Fruit fly (Drosophila melanogaster) whole organism, adult: Measurements from ENCODE around the gene ps.

Source experiments
- CG11617 ChIP-seq: fragments of 200-800 bp; sonication (Bioruptor generic); optimal IDR thresholded peaks from 2 replicates; lab custom pipeline; 2017; ENCODE audit warnings: mild to moderate bottlenecking, missing biosample characterization, missing genetic modification reagents, missing genetic modification characterization
- CG12768 ChIP-seq: fragments of 200-800 bp; sonication (Bioruptor generic); optimal IDR thresholded peaks from 2 replicates; lab custom pipeline; 2017; ENCODE audit warnings: missing biosample characterization, missing genetic modification characterization, mild to moderate bottlenecking, moderate library complexity, missing genetic modification reagents
- CG14711 ChIP-seq: fragments of 200-800 bp; sonication (Bioruptor generic); optimal IDR thresholded peaks from 2 replicates; lab custom pipeline; 2018; ENCODE audit warnings: missing biosample characterization, mild to moderate bottlenecking, missing genetic modification characterization, moderate library complexity
- CG1620 ChIP-seq: fragments of 200-800 bp; sonication (Bioruptor generic); optimal IDR thresholded peaks from 2 replicates; lab custom pipeline; 2016; ENCODE audit warnings: missing biosample characterization, missing genetic modification characterization
- CG33017 ChIP-seq: fragments of 200-800 bp; sonication (Bioruptor generic); optimal IDR thresholded peaks from 2 replicates; lab custom pipeline; 2018; ENCODE audit warnings: missing biosample characterization, mild to moderate bottlenecking, missing genetic modification characterization, moderate library complexity
- CG5204 ChIP-seq: fragments of 200-800 bp; sonication (Bioruptor generic); optimal IDR thresholded peaks from 2 replicates; lab custom pipeline; 2016; ENCODE audit warnings: missing biosample characterization, missing genetic modification characterization
- CG7045 ChIP-seq: fragments of 200-800 bp; sonication (Bioruptor generic); optimal IDR thresholded peaks from 2 replicates; lab custom pipeline; 2017; ENCODE audit warnings: missing biosample characterization, mild to moderate bottlenecking, missing genetic modification characterization
- CG7101 ChIP-seq: fragments of 200-800 bp; sonication (Bioruptor generic); optimal IDR thresholded peaks from 2 replicates; lab custom pipeline; 2018; ENCODE audit warnings: missing biosample characterization, mild to moderate bottlenecking, missing genetic modification characterization, moderate library complexity
- Clk ChIP-seq: fragments of 200-800 bp; sonication (Bioruptor generic); optimal IDR thresholded peaks from 2 replicates; lab custom pipeline; 2017; ENCODE audit warnings: missing biosample characterization, missing genetic modification characterization
- Crg-1 ChIP-seq: fragments of 200-800 bp; sonication (Bioruptor generic); optimal IDR thresholded peaks from 2 replicates; lab custom pipeline; 2016; ENCODE audit warnings: missing biosample characterization, missing genetic modification characterization
- Hr96 ChIP-seq: fragments of 200-800 bp; sonication (Bioruptor generic); optimal IDR thresholded peaks from 2 replicates; lab custom pipeline; 2016; ENCODE audit warnings: missing biosample characterization, missing genetic modification characterization
- Mnt ChIP-seq: fragments of 200-800 bp; sonication (Bioruptor generic); optimal IDR thresholded peaks from 2 replicates; lab custom pipeline; 2016; ENCODE audit warnings: missing biosample characterization, mild to moderate bottlenecking, missing genetic modification characterization
- bab1 ChIP-seq: fragments of 200-800 bp; sonication (Bioruptor generic); optimal IDR thresholded peaks from 3 replicates; lab custom pipeline; 2019; ENCODE audit warnings: missing biosample characterization, mild to moderate bottlenecking, missing genetic modification characterization, moderate library complexity
- cic ChIP-seq: fragments of 200-800 bp; sonication (Bioruptor generic); optimal IDR thresholded peaks from 2 replicates; lab custom pipeline; 2017; ENCODE audit warnings: missing biosample characterization, mild to moderate bottlenecking, missing genetic modification characterization, moderate library complexity
- cnc ChIP-seq, 2 experiments: fragments of >200 bp; optimal IDR thresholded peaks; 2 replicates each; lab custom pipeline; 2017
- kay ChIP-seq: fragments of 200-800 bp; sonication (Bioruptor generic); peaks from one replicate; lab custom pipeline; 2016; ENCODE audit warnings: missing biosample characterization, missing genetic modification characterization, borderline replicate concordance
- ovo ChIP-seq: fragments of 200-800 bp; sonication (Bioruptor generic); optimal IDR thresholded peaks from 2 replicates; lab custom pipeline; 2016; ENCODE audit warnings: missing biosample characterization, missing genetic modification characterization
- pad ChIP-seq: fragments of 200-800 bp; sonication (Bioruptor generic); optimal IDR thresholded peaks from 3 replicates; lab custom pipeline; 2017; ENCODE audit warnings: missing biosample characterization, missing genetic modification characterization, mild to moderate bottlenecking, moderate library complexity, missing genetic modification reagents
- tj ChIP-seq: fragments of 200-800 bp; sonication (Bioruptor generic); optimal IDR thresholded peaks from 3 replicates; lab custom pipeline; 2017; ENCODE audit warnings: missing biosample characterization, mild to moderate bottlenecking, missing genetic modification characterization, moderate library complexity
- toe ChIP-seq: fragments of 200-800 bp; sonication (Bioruptor generic); optimal IDR thresholded peaks from 2 replicates; lab custom pipeline; 2016; ENCODE audit warnings: missing biosample characterization, missing genetic modification characterization

The ps gene

DNA sequence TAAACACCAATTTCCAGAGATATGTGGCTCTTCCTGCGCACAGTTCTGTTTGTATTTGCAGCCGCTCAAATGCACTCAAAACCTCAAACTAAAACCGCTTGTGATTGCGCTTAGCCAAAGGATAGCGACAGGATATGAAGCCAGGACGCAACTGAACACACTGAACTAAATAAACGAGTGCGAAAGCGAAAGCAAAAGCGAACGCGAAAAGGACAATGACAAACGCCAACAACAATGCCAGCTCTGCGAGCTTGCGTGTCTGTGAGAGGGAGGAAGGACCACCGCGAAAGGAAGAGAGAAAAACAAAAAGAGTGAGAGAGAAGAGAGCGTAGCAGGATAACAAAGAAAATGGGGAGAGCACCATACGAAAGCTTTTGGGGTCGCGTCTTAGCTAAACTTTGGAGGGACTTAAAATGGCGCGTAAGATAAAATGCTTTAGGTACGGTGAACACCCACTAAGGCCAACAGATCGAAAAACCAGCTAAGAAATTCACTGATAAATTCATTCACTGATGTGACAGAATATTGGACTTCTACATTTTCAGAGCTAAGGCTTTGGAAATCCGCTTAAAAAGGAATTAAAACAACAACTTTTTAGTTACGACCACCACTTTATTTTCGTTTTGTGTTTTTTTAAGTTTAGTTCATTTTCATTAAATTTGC, 42.9 kb downstream of the ps start, which contains the start of gene GstZ2:
GstZ2 (minus strand) TSS at position 165 of the 663 bp plus-strand sequence.
- TF ChIP-seq Hr96 (GFP tag; lab: Kevin White, UChicago), result no peak

DNA sequence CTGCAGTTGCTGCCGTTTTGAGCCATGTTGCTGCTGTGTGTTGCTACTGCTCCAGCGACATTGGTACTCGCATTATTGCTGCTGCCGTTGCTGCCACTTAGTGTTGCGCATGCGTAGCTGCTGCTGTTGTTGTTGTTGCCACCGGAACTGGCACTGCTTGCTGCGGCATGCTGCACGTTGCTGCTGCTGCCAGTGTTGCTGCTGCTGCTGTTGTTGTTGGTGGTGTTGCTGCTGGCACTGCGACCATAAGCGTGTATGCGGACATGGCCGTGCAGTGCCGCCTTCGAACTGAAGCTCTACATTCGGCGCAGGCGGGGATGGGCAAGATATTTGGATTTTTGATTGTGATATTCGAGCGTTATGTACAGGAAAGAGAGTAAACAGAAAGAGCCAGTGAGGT, 50.4 kb downstream of the ps start:
- TF ChIP-seq CG12768 (GFP tag; lab: Kevin White, UChicago), result no peak
- TF ChIP-seq Hr96 (GFP tag; lab: Kevin White, UChicago), result no peak
- no peak for TF ChIP-seq CG33017 (tag; lab: Kevin White, UChicago)
- no peak for TF ChIP-seq Clk (GFP tag; lab: Kevin White, UChicago)
- no peak for TF ChIP-seq CG5204
- TF ChIP-seq CG14711, result no peak
- no peak for TF ChIP-seq CG7101
- TF ChIP-seq CG7045 (GFP tag; lab: Kevin White, UChicago), result no peak
- no peak for TF ChIP-seq Crg-1 (GFP tag; lab: Kevin White, UChicago)
- no peak for TF ChIP-seq CG11617 (GFP tag; lab: Kevin White, UChicago)
- TF ChIP-seq toe (GFP tag; lab: Kevin White, UChicago), result no peak
- no peak for TF ChIP-seq cnc (optimal IDR thresholded peaks at IDR 0.05; lab: Kevin White, UChicago)
- TF ChIP-seq kay (GFP tag; lab: Kevin White, UChicago), result no peak
- no peak for TF ChIP-seq bab1

DNA sequence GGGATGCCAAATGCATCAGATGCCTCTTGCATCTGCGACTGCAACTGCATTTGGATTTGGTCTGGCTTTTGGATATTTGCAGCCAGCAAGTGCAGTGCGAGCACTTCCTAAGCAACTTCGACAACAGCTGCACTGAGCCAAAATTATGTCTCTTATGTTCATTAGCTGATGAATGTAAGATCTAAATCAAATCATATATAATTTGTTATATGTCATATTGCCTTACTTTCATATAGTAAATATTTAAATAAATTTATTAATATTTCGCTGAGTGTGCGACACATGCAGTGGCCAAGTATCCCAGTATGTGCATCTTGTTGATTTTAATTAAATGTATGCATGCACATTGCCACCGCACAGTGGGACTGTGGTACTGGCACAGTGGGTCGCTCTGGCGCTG, 62.7 kb downstream of the ps start:
- TF ChIP-seq CG14711 (peak; percentile 2), Mnt (GFP tag; lab: Kevin White, UChicago) (no peak)

DNA sequence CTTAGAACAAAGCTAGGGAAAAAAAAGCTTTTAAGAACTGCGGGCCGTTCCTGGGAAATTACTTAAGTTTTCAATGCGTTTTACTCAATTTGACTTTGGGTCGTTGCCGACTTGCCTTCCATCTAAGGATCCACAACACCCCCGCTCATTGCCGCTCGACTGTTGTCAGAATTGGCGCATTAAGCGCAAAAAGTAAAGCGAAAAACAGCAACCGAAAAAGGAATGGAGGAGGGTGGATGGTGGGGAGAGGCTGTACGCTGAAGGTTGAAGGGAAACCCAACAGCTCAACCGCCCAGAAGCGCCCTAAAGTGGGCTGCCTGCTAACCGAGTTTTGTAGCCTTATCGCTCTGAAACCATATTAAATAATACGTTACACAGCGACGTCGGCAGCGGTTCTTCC, 69.8 kb downstream of the ps start:
- TF ChIP-seq Mnt (GFP tag; lab: Kevin White, UChicago) (no peak), CG14711 (no peak), CG5204 (no peak), CG1620 (no peak), toe (GFP tag; lab: Kevin White, UChicago) (no peak), bab1 (no peak), tj (GFP tag; lab: Kevin White, UChicago) (no peak), CG12768 (GFP tag; lab: Kevin White, UChicago) (no peak), cic (no peak), CG33017 (tag; lab: Kevin White, UChicago) (no peak), CG7045 (GFP tag; lab: Kevin White, UChicago) (no peak), CG7101 (no peak), ovo (no peak), pad (GFP tag; lab: Kevin White, UChicago) (no peak), CG11617 (GFP tag; lab: Kevin White, UChicago) (no peak), kay (GFP tag; lab: Kevin White, UChicago) (no peak)

dm6 chr3R:9487961-9488360, 70.2 kb downstream of the ps start:
- TF ChIP-seq Clk (GFP tag; lab: Kevin White, UChicago) (no peak), CG11617 (GFP tag; lab: Kevin White, UChicago) (no peak), CG12768 (GFP tag; lab: Kevin White, UChicago) (no peak), kay (GFP tag; lab: Kevin White, UChicago) (no peak), ovo (no peak), tj (GFP tag; lab: Kevin White, UChicago) (no peak), Hr96 (GFP tag; lab: Kevin White, UChicago) (no peak), Crg-1 (GFP tag; lab: Kevin White, UChicago) (no peak), cnc (optimal IDR thresholded peaks at IDR 0.05; lab: Kevin White, UChicago) (no peak)

dm6 chr3R:9488493-9488892, 70.8 kb downstream of the ps start:
- TF ChIP-seq toe (GFP tag; lab: Kevin White, UChicago) (no peak), Mnt (GFP tag; lab: Kevin White, UChicago) (no peak), ovo (no peak)

DNA sequence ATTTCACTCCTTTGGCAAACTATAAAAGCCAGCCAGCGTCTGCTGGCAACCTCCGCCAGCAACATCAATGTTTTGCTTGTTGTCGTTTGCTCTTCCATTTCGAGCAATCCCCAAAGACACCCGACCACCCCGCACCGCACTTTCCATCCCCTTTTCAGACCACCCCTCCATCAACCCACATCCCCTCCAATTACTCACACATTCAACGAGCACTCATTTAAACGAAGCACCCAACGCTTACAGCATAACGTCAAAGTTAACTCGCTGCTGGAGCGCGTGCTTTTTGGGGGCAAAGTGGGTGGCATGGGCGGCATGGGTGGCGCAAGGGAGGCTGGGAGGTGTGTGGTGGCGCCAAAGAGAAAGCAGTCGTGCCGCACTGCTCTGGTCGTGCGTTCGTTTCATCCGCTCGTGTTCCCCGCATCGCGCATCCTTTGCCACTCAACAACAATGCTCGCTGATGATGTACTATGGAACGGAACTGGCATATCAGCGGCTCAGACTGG, 73.4 kb downstream of the ps start:
- TF ChIP-seq cic (peak; percentile 13), bab1 (no peak)

- TF ChIP-seq Clk (GFP tag; lab: Kevin White, UChicago), result no peak
- TF ChIP-seq CG7045 (GFP tag; lab: Kevin White, UChicago), result no peak
- no peak for TF ChIP-seq CG11617 (GFP tag; lab: Kevin White, UChicago)
- no peak for TF ChIP-seq CG14711
- TF ChIP-seq pad (GFP tag; lab: Kevin White, UChicago), result no peak
- no peak for TF ChIP-seq ovo
- no peak for TF ChIP-seq toe (GFP tag; lab: Kevin White, UChicago)
- no peak for TF ChIP-seq cic
- TF ChIP-seq CG1620, result no peak
- TF ChIP-seq tj (GFP tag; lab: Kevin White, UChicago), result no peak
- TF ChIP-seq CG7101, result no peak
- TF ChIP-seq Crg-1 (GFP tag; lab: Kevin White, UChicago), result no peak
Observed at dm6 chr3R:9492100-9492499, 74.4 kb downstream of the ps start.
